Worm (Caenorhabditis elegans): ENCODE results near the gene cth-2.

The cth-2 gene

DNA sequence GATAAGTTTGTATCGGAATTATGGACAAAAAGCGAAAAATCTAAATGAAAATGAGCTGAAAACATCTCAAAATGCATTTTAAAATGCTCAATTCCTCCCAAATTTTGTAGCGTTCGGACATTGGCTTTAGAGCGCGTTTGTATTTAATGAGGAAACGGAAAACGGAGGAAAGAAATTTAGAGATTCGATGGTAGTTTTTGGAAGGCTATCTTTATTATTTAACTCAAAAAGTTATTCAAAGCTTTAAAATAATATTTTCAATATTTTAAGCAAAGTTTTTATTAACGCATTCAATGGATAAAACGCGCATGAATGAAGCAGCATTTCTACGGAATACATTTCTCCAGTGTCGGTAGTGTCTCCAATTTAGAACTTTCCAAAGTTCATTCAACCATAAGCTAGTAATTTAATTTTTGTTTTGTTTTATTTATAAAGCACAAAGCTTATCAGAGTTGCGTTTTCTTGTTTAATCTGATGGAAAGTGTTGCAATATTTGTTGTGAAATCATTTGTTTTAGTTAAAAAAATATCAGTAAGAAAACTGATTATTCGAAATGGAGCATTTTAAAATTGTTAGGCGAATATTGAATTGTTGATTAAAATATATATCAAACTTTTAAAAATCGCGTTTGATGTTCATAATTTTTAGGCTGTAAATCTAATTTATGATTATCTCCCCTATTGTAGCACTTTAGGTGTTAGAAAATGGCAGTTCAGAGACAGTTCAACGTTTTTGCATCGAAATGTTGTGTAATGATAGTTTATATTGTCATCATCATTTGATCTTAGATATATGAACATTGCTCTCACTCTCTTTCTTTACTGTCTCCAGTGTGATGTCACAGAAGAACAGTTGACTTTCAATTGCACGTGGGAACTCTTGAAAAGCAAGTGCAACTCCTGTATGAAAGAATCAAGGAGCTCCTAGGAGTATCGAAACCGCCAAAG lies 15.1 kb upstream of the cth-2 start (continued):
- no peak for TF ChIP-seq duxl-1 (tag; optimal IDR thresholded peaks at IDR 0.05; ENCODE audit: poor library complexity)
- TF ChIP-seq skn-1 (tag; optimal IDR thresholded peaks at IDR 0.05) = no peak
- no peak for TF ChIP-seq nhr-76 (tag; optimal IDR thresholded peaks at IDR 0.05)
- TF ChIP-seq lin-39 (tag; optimal IDR thresholded peaks at IDR 0.05) = no peak
- no peak for TF ChIP-seq ctbp-1 (GFP tag; IDR thresholded peaks at IDR 0.05)
- TF ChIP-seq nhr-48 (tag; optimal IDR thresholded peaks at IDR 0.05) = peak; percentile 32
- no peak for TF ChIP-seq ZK546.5 (tag; optimal IDR thresholded peaks at IDR 0.05)
- TF ChIP-seq hmg-1.1 (GFP tag; IDR thresholded peaks at IDR 0.05) = 0 out of 2 replicates have a peak, but pooled peaks have one; percentile 23
- TF ChIP-seq unc-39 (tag; optimal IDR thresholded peaks at IDR 0.05) = no peak
- no peak for TF ChIP-seq ces-1 (GFP tag; optimal IDR thresholded peaks at IDR 0.05)
- TF ChIP-seq ceh-44 (GFP tag; IDR thresholded peaks at IDR 0.05) = no peak
- peak; percentile 75 for TF ChIP-seq nhr-10 (tag; optimal IDR thresholded peaks at IDR 0.05)
- TF ChIP-seq mdl-1 (tag; optimal IDR thresholded peaks at IDR 0.05) = peak in 1 of 2 experiments; percentile 47
- TF ChIP-seq ztf-11 (tag; optimal IDR thresholded peaks at IDR 0.05) = no peak
- TF ChIP-seq snpc-1.2 (GFP tag; IDR thresholded peaks at IDR 0.05) = no peak
- peak; percentile 80 for TF ChIP-seq dve-1 (tag; optimal IDR thresholded peaks at IDR 0.05; ENCODE audit: insufficient read depth)
- no peak for TF ChIP-seq nhr-42 (GFP tag; IDR thresholded peaks at IDR 0.05)
- TF ChIP-seq ceh-62 (tag; optimal IDR thresholded peaks at IDR 0.05) = no peak
- TF ChIP-seq hlh-30 (tag; optimal IDR thresholded peaks at IDR 0.05; ENCODE audit: insufficient read depth) = peak; percentile 73
- peak; percentile 43 for TF ChIP-seq mxl-3 (GFP tag; optimal IDR thresholded peaks at IDR 0.05)
- TF ChIP-seq fkh-10 (GFP tag; optimal IDR thresholded peaks at IDR 0.05) = peak; percentile 15
- TF ChIP-seq dmd-6 (GFP tag; IDR thresholded peaks at IDR 0.05) = peak; percentile 91

DNA sequence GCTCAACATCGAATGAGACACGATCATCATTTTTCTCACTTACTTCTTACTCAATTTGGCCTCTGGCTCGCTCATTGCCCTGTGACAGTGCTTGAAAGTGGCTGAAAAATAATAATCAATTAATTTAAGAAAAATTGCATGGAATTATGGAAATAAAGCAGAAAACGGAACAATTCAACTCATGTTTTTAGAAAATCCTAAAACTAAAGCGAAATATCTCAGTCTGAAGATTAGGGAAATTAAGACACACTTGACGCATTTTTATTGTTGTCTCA lies 14.5 kb upstream of the cth-2 start, which contains the start of gene kars-1:
kars-1 (minus strand) TSS at position 101 of the 275 bp plus-strand sequence.
- TF ChIP-seq F37D6.2 (tag; optimal IDR thresholded peaks at IDR 0.05) = no peak
- no peak for TF ChIP-seq php-3 (GFP tag; IDR thresholded peaks at IDR 0.05)
- TF ChIP-seq ctbp-1 (GFP tag; IDR thresholded peaks at IDR 0.05) = no peak
- TF ChIP-seq zip-2 (tag; optimal IDR thresholded peaks at IDR 0.05) = no peak
- TF ChIP-seq dmd-6 (GFP tag; IDR thresholded peaks at IDR 0.05) = no peak
- no peak for TF ChIP-seq nhr-102 (tag; optimal IDR thresholded peaks at IDR 0.05)
- no peak for TF ChIP-seq F26F4.8 (GFP tag; conservative IDR thresholded peaks at IDR 0.05)
- no peak for TF ChIP-seq ceh-62 (tag; optimal IDR thresholded peaks at IDR 0.05)
- no peak for TF ChIP-seq unc-62 (GFP tag; optimal IDR thresholded peaks at IDR 0.05 in 1 of 2)
- no peak for TF ChIP-seq unc-62 (tag; optimal IDR thresholded peaks at IDR 0.05)
- TF ChIP-seq T20F7.1 (GFP tag; optimal IDR thresholded peaks at IDR 0.05) = no peak
- no peak for TF ChIP-seq ztf-11 (tag; optimal IDR thresholded peaks at IDR 0.05)
- no peak for TF ChIP-seq Y5F2A.4 (GFP tag; optimal IDR thresholded peaks at IDR 0.05)
- TF ChIP-seq hmg-1.1 (GFP tag; IDR thresholded peaks at IDR 0.05) = no peak
- TF ChIP-seq attf-4 (tag; optimal IDR thresholded peaks at IDR 0.05) = no peak
- no peak for TF ChIP-seq saeg-2 (GFP tag; IDR thresholded peaks at IDR 0.05)

DNA sequence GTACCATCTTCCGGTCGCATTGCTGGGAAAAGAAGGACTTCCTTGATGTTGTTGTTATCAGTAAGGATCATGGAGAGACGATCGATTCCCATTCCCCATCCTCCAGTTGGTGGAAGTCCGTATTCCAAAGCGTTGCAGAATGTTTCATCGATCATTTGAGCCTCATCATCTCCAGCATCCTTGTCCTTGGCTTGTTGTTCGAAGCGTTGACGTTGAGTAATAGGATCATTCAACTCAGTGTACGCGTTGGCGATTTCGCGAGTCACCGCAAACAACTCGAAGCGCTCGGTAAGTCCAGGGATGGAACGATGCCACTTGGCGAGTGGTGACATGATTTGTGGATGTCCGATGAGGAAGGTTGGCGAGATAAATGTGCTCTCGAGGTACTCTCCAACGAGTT lies 12.7 kb upstream of the cth-2 start:
- TF ChIP-seq hlh-11 (tag; optimal IDR thresholded peaks at IDR 0.05) = no peak
- no peak for TF ChIP-seq unc-39 (tag; optimal IDR thresholded peaks at IDR 0.05)
- no peak for TF ChIP-seq jun-1 (tag; optimal IDR thresholded peaks at IDR 0.05)
- TF ChIP-seq Y48G9A.11 (GFP tag; IDR thresholded peaks at IDR 0.05) = no peak
- TF ChIP-seq skn-1 (tag; optimal IDR thresholded peaks at IDR 0.05) = no peak
- TF ChIP-seq nhr-42 (GFP tag; IDR thresholded peaks at IDR 0.05) = no peak
- no peak for TF ChIP-seq ZK337.2 (GFP tag; IDR thresholded peaks at IDR 0.05)
- no peak for TF ChIP-seq ceh-82 (tag; optimal IDR thresholded peaks at IDR 0.05)
- no peak for TF ChIP-seq ztf-11 (tag; optimal IDR thresholded peaks at IDR 0.05)
- TF ChIP-seq php-3 (GFP tag; IDR thresholded peaks at IDR 0.05) = no peak
- no peak for TF ChIP-seq nhr-10 (tag; optimal IDR thresholded peaks at IDR 0.05)
- no peak for TF ChIP-seq lin-29 (GFP tag; IDR thresholded peaks at IDR 0.05)
- no peak for TF ChIP-seq tag-97 (GFP tag; IDR thresholded peaks at IDR 0.05)
- TF ChIP-seq egl-27 (tag; optimal IDR thresholded peaks at IDR 0.05) = no peak

All from whole organism, L4 larva.